Fruit fly (Drosophila melanogaster) S2 (cell line): Measurements from ENCODE around the gene BG642167.

ENCODE experiments used
- CG8478 ChIP-seq: fragments of >200 bp; optimal IDR thresholded peaks from 2 replicates; lab custom pipeline; 2018
- CTCF ChIP-seq, 2 experiments: fragments of >200 bp; optimal IDR thresholded peaks; 2 replicates each; lab custom pipeline; 2018

DNA sequence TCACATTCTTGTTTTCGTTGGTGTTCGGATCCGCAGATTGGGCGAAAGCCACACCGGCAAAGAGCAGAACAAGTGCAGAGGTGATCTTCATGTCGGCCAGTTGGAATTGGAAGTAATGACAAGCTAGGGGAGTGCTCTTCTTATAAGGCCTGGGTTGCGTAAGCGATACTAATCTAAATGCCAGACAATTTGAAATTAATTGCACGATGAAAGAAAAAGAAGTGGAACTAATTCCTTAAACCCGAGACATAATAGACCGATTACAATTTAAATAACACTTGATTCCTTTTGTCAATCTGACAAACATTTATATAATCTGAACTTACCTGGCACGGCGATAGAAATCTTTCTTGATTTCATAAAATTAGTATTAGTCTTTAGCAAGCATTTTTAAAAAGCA lies 24.6 kb downstream of the BG642167 start, which contains the start of gene Mst57Db:
- no peak for TF ChIP-seq CG8478
- no peak for TF ChIP-seq CTCF (optimal IDR thresholded peaks at IDR 0.05; lab: Kevin White, UChicago)
